Fruit fly (Drosophila melanogaster): ENCODE data around the gene Tbh.

Gene Tbh

dm6 chrX:8037334-8037733 lies 41.8 kb downstream of the Tbh start, which contains the start of gene CG2233:
Gene CG2233, minus strand, starts transcription at chrX:8037517.
- no peak for TF ChIP-seq EcR (GFP tag; optimal IDR thresholded peaks at IDR 0.05)
- no peak for TF ChIP-seq CG8478 (optimal IDR thresholded peaks at IDR 0.05)
- TF ChIP-seq pan (optimal IDR thresholded peaks at IDR 0.05) = no peak
- no peak for TF ChIP-seq psq (optimal IDR thresholded peaks at IDR 0.05)

dm6 chrX:8038934-8039333 lies 43.4 kb downstream of the Tbh start:
- TF ChIP-seq usp (GFP tag; optimal IDR thresholded peaks at IDR 0.05) = no peak
- TF ChIP-seq pan (optimal IDR thresholded peaks at IDR 0.05) = no peak
- TF ChIP-seq psq (optimal IDR thresholded peaks at IDR 0.05) = no peak
- TF ChIP-seq CG8478 (optimal IDR thresholded peaks at IDR 0.05) = no peak
- no peak for TF ChIP-seq Dll (optimal IDR thresholded peaks at IDR 0.05)

- TF ChIP-seq usp (GFP tag; optimal IDR thresholded peaks at IDR 0.05) = no peak
- no peak for TF ChIP-seq Dll (optimal IDR thresholded peaks at IDR 0.05)
- TF ChIP-seq pan (optimal IDR thresholded peaks at IDR 0.05) = no peak
- no peak for TF ChIP-seq psq (optimal IDR thresholded peaks at IDR 0.05)
- TF ChIP-seq CG8478 (optimal IDR thresholded peaks at IDR 0.05) = no peak
- no peak for TF ChIP-seq EcR (GFP tag; optimal IDR thresholded peaks at IDR 0.05)
Observed at dm6 chrX:8046520-8046919, 51.0 kb downstream of the Tbh start.

- TF ChIP-seq EcR (GFP tag; optimal IDR thresholded peaks at IDR 0.05) = no peak
- TF ChIP-seq pan (optimal IDR thresholded peaks at IDR 0.05) = no peak
- TF ChIP-seq psq (optimal IDR thresholded peaks at IDR 0.05) = no peak
- no peak for TF ChIP-seq CG8478 (optimal IDR thresholded peaks at IDR 0.05)
- TF ChIP-seq Dll (optimal IDR thresholded peaks at IDR 0.05) = no peak
- no peak for TF ChIP-seq usp (GFP tag; optimal IDR thresholded peaks at IDR 0.05)
Observed at dm6 chrX:8049292-8049691, 53.8 kb downstream of the Tbh start.

- TF ChIP-seq pan (optimal IDR thresholded peaks at IDR 0.05) (no peak), CG8478 (optimal IDR thresholded peaks at IDR 0.05) (no peak), usp (GFP tag; optimal IDR thresholded peaks at IDR 0.05) (no peak)
Observed at dm6 chrX:8056084-8056483, 60.6 kb downstream of the Tbh start.

- no peak for TF ChIP-seq usp (GFP tag; optimal IDR thresholded peaks at IDR 0.05)
- peak; percentile 71 for TF ChIP-seq Dll (optimal IDR thresholded peaks at IDR 0.05)
- no peak for TF ChIP-seq pan (optimal IDR thresholded peaks at IDR 0.05)
- TF ChIP-seq CG8478 (optimal IDR thresholded peaks at IDR 0.05) = peak; percentile 54
Observed at dm6 chrX:8056597-8057228, 61.2 kb downstream of the Tbh start.

- TF ChIP-seq Dll (optimal IDR thresholded peaks at IDR 0.05) (no peak), pan (optimal IDR thresholded peaks at IDR 0.05) (no peak), psq (optimal IDR thresholded peaks at IDR 0.05) (no peak), CG8478 (optimal IDR thresholded peaks at IDR 0.05) (no peak)
Observed at dm6 chrX:8057299-8057730, 61.8 kb downstream of the Tbh start.

dm6 chrX:8057837-8058445 lies 62.4 kb downstream of the Tbh start:
- no peak for TF ChIP-seq usp (GFP tag; optimal IDR thresholded peaks at IDR 0.05)
- peak; percentile 40 for TF ChIP-seq Dll (optimal IDR thresholded peaks at IDR 0.05)

- TF ChIP-seq CG8478 (optimal IDR thresholded peaks at IDR 0.05) (peak; percentile 55), EcR (GFP tag; optimal IDR thresholded peaks at IDR 0.05) (no peak), Dll (optimal IDR thresholded peaks at IDR 0.05) (peak; percentile 59)
Observed at dm6 chrX:8058446-8058900, 63.0 kb downstream of the Tbh start.

dm6 chrX:8059629-8060028 lies 64.1 kb downstream of the Tbh start:
- TF ChIP-seq usp (GFP tag; optimal IDR thresholded peaks at IDR 0.05) (no peak), psq (optimal IDR thresholded peaks at IDR 0.05) (no peak), EcR (GFP tag; optimal IDR thresholded peaks at IDR 0.05) (no peak), pan (optimal IDR thresholded peaks at IDR 0.05) (no peak), CG8478 (optimal IDR thresholded peaks at IDR 0.05) (no peak), Dll (optimal IDR thresholded peaks at IDR 0.05) (no peak)

dm6 chrX:8060148-8060920 lies 64.8 kb downstream of the Tbh start:
- TF ChIP-seq EcR (GFP tag; optimal IDR thresholded peaks at IDR 0.05) = no peak

dm6 chrX:8060921-8061270 lies 65.4 kb downstream of the Tbh start:
- TF ChIP-seq Dll (optimal IDR thresholded peaks at IDR 0.05) = peak; percentile 92
- no peak for TF ChIP-seq psq (optimal IDR thresholded peaks at IDR 0.05)
- no peak for TF ChIP-seq usp (GFP tag; optimal IDR thresholded peaks at IDR 0.05)
- no peak for TF ChIP-seq pan (optimal IDR thresholded peaks at IDR 0.05)
- TF ChIP-seq CG8478 (optimal IDR thresholded peaks at IDR 0.05) = peak; percentile 98
- TF ChIP-seq EcR (GFP tag; optimal IDR thresholded peaks at IDR 0.05) = no peak

Measured in whole organism.